Worm (Caenorhabditis elegans): Measurements from ENCODE around the gene ZC204.17.
"Not testable (repeated sequence)": the region's sequence is repeated elsewhere in the genome, so short reads cannot be mapped to it uniquely, and the experiment has no call there.

DNA sequence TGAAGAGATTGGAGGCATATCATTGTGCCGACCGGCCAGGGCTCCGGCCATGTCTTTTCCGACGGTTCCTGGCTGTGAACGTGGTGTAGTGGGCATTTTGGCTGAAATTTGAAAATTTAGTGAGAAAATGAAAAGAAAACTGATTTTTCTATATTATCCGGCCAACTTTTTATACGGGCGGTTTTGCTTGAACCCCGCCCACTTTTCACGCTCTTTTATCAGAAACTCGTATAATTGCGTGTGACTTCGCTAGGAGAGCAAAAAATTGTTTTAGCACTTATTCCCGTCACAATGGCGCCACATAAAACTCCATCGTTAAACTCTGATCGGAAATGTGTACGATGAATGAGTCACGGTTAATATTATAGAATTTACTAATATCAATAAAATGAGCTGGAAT lies 13.9 kb downstream of the ZC204.17 start, which contains the start of gene C08E3.13:
- TF ChIP-seq unc-62 (GFP tag; optimal IDR thresholded peaks at IDR 0.05 in 1 of 2); unc-62 (tag; optimal IDR thresholded peaks at IDR 0.05); fos-1 (tag; optimal IDR thresholded peaks at IDR 0.05); ceh-82 (tag; optimal IDR thresholded peaks at IDR 0.05); lsy-2 (tag; optimal IDR thresholded peaks at IDR 0.05); nhr-28 (tag; optimal IDR thresholded peaks at IDR 0.05); lin-13 (GFP tag; optimal IDR thresholded peaks at IDR 0.05); ama-1 (optimal IDR thresholded peaks at IDR 0.05); lin-39 (tag; optimal IDR thresholded peaks at IDR 0.05); lir-3 (tag; optimal IDR thresholded peaks at IDR 0.05); R02D3.7 (tag; optimal IDR thresholded peaks at IDR 0.05); ceh-32 (tag; optimal IDR thresholded peaks at IDR 0.05; ENCODE audit: poor library complexity); nhr-77 (tag; optimal IDR thresholded peaks at IDR 0.05): not testable (repeated sequence)

Measured in whole organism, L4 larva.